Worm (Caenorhabditis elegans): ENCODE results near the gene clec-182.

The clec-182 gene

DNA sequence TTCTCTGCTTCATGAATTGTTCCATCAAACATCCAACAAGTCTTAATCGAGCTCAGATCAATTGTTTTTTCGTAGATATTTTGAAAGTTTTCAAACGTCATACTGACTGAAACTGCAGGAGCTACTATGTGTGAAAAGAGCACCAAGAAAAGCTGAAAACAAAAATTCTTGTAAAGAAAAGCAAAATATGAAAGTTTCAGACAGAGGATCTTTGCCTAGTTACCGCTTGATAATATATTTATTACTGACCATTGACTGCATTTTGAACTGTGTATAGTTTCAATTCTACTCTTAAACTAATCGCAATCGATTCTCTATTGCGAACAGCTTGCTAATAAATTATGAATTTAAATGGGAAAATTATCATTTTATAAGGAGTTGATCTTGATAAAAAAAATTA is at the start of gene clec-182:
Gene clec-182, minus strand, starts transcription at position 101 of the 400 bp plus-strand sequence.
- no peak for TF ChIP-seq unc-62 (GFP tag; optimal IDR thresholded peaks at IDR 0.05)

DNA sequence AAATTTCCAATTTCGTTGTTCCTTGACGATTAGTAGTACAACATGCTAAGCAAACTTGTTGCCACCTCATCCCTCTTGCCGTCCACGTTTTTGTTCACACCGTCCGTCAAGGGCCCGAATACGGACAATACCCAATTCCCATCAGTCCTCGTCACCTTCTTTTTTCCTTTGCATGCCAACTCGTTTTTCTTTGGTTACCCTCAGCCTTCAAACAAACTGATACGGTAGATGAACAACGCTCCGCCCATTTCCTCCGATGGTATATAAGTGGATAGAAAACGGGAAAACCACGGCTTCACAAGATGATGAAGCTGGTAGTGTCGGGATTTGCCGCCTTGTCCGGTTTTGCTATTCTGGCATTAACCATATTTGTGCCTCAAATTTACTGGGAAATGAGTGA is 49.8 kb upstream of the clec-182 start, which contains the start of gene col-118:
Gene col-118, plus strand, starts transcription at position 301 of the 400 bp plus-strand sequence.
- TF ChIP-seq unc-62 (GFP tag; optimal IDR thresholded peaks at IDR 0.05) = no peak

DNA sequence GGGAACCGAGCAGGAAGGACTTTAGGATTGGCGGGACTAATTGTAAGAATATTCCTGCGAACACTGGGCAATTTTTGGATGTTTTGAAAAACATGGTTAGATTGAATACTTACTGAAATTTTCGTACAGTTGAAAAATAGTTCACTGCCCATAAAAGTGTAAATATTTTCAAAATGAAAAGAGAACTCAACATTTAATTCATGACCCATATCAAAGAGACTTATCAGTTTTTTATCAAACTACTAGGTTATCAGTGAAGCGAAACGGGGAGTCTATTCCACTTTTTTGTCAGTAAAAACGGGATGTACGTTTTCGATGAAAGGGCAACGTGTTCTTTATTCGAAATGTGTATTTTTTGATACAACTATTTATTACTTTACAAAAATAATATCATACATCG is 47.8 kb upstream of the clec-182 start:
- no peak for TF ChIP-seq unc-62 (GFP tag; optimal IDR thresholded peaks at IDR 0.05)

DNA sequence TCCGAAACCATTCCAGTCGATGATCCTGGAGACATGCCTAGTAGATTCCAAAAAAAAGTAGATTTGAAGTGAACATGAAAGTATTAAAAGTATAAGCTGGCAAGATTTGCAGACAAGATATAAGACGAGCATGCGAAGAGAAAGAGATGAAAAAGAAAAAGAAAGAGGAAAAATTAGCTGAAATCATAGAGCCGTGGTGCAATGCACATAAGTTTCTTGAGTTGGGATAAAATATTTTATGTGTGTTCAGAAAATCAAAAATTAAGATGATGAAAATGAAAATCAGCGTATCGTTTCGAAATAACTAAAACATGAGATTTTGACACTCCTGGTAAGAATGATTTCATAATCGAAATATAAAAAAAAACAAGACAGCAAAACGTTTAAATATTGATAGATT is 46.3 kb upstream of the clec-182 start, which contains the start of gene T11B7.2:
Gene T11B7.2, minus strand, starts transcription at position 101 of the 400 bp plus-strand sequence.
- no peak for TF ChIP-seq unc-62 (GFP tag; optimal IDR thresholded peaks at IDR 0.05)

DNA sequence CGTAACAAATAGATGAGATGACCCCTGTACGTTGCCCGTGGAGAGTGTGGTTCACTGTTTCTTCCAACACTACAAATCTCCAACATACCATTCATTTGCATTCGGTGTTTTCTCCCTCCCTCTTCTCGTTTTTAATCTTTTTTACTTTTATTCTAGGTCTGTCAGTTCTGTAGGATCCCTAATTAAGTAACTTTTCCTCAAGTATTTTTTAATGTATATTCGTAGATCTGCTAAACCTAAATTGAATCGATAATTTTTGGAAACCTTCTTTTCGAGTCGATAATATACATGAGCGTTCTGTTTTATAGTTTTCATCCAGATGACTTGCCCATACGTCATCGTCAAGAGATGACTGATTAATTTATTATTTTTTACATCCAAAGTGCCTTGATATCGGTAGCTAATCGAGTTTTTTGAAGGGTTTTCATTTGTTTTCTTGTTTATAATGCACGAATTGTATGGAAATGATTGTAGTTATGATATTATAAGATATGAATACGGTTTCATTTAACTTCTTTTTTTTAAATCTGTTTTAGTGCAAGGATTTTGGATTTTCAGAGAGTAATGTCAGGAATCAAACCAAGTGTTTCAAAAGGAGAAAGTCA is 42.1 kb upstream of the clec-182 start, which contains the start of the genes T28C6.11 and T11B7.1:
Gene T28C6.11, minus strand, starts transcription at position 101 of the 605 bp plus-strand sequence.
Gene T11B7.1, plus strand, starts transcription at position 555 of the 605 bp plus-strand sequence.
- TF ChIP-seq unc-62 (GFP tag; optimal IDR thresholded peaks at IDR 0.05) = no peak

DNA sequence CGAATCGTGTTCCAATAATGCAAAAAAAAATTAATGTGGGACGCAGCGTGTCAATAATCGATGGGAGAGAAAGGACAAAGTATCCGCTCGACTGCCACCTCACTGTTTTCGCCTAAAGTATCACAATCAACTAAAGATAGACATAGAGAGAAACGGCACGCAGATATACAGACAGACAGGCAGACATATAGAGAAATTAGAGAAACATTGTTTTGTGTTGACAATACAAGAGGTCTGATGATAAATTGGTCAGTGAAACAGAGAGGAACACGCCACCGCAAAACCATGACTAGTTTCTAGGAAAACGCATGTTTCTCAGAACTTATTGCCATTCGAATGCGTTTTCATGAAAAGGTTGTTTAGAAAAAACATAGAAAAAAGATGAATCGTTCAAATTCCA is 32.4 kb upstream of the clec-182 start, which contains the start of gene T28C6.8:
Gene T28C6.8, minus strand, starts transcription at position 137 of the 400 bp plus-strand sequence.
- no peak for TF ChIP-seq unc-62 (GFP tag; optimal IDR thresholded peaks at IDR 0.05)

DNA sequence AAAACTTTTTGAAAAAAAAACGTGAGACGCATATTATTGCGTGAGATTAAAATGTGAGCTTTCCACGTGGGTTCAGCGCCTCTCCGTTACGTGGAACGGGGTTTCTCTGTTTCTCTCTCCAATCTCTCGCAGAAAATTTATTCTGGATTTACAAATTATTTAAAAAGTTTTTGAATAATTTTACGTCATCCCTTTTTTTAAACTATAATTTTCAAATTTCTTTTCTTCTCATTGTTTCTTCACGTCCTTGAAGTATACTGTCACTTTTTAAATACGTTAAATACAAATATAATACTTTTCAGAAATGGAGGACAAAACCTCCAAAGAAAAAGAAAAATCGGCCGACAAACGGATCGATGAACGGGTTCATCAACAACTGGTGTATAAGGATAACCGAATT is 29.3 kb upstream of the clec-182 start, which contains the start of gene T28C6.7:
Gene T28C6.7, plus strand, starts transcription at position 301 of the 400 bp plus-strand sequence.
- no peak for TF ChIP-seq unc-62 (GFP tag; optimal IDR thresholded peaks at IDR 0.05)

DNA sequence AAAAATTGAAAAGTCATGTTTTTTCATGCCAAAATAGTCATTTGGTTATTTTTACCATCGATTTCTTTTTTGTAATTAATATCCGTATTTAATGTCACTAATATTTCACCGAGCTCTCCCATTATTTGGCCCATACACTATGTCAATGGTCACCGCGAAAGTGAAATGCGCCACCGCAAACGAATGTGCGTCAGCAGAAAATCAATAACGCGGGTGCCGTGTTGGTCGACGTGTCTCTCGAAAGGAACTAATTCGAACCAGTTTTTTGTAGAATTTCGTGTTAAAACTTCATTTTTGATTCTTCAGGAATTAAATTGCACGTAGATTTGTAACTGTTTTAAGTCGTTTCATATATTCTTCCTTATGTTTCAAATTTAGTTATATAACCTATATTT is 28.4 kb upstream of the clec-182 start:
- TF ChIP-seq unc-62 (GFP tag; optimal IDR thresholded peaks at IDR 0.05) = no peak

DNA sequence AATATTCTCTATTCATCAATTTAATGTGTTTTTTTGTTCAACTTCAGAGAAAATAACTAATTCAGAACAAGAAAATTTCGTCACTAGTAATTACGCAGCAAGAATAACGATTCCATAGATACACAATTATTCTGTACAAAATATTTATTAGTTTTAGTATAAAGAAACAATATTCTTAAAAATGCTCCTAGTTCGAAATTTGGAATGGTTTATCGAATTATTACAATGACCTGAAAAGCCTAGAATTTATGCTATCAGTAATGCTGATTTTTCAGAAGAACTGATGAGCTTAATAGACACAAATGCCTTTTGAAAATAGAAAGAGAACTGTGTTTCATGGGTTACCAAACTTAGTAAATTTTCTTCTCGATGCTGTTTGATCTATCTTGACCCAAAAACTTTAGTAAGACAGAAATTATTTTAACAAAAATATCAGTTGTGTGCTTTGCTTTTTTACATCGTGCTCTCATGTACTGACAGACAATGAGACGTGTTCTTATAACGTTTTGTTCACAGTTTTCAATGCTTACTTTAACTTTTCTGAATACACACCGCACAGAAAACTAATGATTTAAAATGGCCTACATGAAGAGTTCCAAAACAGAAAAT is 27.9 kb upstream of the clec-182 start:
- TF ChIP-seq unc-62 (GFP tag; optimal IDR thresholded peaks at IDR 0.05) = no peak

DNA sequence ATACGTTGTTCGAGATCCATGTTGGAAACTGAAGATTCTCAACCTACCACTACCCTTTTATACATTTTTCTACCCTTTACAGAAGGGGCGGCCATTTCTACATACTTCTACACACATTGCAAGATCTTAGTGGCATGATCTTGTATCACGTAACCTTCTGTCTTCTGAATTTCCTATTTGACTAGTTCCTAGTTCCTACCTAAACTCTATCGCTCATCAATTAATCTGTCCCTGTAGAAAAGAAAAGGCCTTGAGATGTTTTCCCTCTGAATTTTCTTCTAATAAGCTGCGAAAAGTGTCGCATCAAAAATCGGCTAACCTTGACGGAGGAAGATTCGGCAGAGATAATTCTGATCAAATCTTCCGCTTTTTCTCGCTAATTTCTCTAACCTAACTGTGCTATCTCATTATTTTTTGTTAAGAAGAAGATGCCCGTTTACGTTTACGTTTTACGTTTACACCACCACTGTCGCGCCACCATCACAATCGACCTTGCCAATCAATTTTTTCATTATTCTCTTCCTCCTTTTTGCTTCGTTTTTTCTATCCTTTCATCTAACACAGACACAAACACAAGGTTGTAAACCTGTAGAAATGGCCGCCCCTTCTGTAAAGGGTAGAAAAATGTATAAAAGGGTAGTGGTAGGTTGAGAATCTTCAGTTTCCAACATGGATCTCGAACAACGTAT is 26.1 kb upstream of the clec-182 start, which contains the start of the genes col-117 and col-3:
Gene col-117, minus strand, starts transcription at position 51 of the 689 bp plus-strand sequence.
Gene col-3, plus strand, starts transcription at position 639 of the 689 bp plus-strand sequence.
- no peak for TF ChIP-seq unc-62 (GFP tag; optimal IDR thresholded peaks at IDR 0.05)

DNA sequence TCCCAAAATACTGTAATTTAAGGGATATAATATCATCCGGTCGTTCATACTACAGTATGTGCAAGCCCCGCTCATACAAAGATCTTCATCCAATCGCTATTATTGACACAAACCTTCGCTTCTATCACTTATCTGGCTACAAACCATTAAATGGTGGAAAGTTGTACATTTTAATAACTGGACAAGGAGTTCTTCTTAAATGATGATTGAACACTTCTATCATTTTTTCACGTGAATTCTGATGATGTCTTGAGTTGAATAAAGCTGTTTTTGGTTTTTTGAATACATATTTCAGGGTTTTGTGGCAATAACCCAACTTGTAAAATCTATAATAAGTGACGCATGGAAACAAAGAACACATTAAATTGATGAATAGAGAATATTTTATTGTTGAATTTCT is 24.4 kb upstream of the clec-182 start:
- no peak for TF ChIP-seq unc-62 (GFP tag; optimal IDR thresholded peaks at IDR 0.05)

DNA sequence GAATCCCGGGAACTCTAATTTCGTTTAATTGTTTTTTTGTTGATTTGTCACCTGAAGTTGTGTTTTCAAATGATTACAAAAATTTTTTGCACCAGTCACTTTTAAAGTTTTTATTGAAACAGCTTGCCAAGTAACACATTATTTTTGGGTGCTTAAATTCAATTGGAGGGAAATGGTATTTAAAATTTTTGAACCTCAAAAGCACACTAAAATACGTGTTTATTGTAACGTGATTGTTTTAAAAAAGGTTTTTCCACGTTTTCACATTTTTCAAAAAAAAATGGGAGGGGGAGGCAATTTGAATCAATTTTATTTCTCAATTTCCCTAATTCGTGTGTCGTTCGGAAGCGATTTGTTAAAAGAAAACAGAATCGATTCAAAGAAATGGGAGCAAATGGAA is 23.0 kb upstream of the clec-182 start, which contains the start of gene T28C6.5:
Gene T28C6.5, plus strand, starts transcription at position 301 of the 400 bp plus-strand sequence.
- TF ChIP-seq unc-62 (GFP tag; optimal IDR thresholded peaks at IDR 0.05) = no peak

DNA sequence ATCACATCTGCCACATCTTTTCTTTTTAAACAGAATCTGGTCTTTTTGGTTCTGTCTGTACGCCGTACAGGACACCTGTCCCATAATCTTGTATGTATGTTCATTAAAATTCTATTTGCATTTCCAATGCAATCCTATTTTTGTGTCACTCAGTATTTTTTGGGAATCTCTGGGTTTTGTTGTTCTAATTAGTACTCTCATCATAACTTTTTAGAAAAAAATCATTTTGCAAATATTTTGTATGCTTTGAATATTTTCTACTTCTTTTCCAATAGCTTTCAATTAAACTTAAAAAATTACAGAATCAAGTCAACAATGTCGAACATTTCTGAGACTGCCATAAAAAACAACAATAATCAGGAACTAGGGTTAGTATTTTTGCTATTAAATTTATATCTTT is 21.9 kb upstream of the clec-182 start, which contains the start of gene T28C6.3:
Gene T28C6.3, plus strand, starts transcription at position 301 of the 400 bp plus-strand sequence.
- TF ChIP-seq unc-62 (GFP tag; optimal IDR thresholded peaks at IDR 0.05) = no peak

DNA sequence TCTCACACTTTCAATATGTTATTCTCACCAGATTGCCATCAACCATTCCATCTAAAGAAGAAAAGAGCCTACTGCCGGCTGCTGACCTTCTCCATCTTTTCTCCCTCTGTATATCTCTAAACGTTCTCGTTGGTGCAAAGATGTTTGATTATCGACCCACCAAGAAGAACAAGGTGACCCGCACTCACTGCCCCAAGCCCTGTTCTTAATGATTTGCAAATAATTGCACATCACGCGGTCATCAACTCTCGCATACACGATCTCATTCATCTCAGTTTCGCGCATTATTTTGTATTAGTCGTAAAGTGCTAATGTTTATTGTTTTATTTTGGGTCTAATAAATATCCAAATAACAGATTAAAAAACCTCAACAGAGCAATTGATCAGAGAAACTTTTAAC is 21.3 kb upstream of the clec-182 start:
- TF ChIP-seq unc-62 (GFP tag; optimal IDR thresholded peaks at IDR 0.05) = no peak

DNA sequence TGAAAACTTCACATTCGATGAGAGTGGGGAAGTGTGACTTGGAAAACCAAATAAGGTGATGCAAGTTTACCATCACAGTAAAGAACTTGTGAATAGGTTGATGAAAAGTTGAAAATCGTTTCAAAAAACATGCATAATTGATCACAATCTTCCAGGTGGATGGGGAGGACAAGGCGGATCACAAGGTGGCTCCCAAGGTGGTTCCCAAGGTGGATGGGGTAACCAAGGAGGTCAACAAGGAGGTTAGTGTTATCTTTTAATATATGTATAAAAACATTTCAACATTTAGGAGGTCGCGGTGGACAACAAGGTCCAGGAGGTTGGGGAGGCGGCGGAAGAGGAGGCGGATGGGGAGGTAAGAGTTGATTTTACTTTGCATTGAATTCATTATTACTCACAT is 19.5 kb upstream of the clec-182 start, which contains the start of gene T28C6.10:
Gene T28C6.10, plus strand, starts transcription at position 301 of the 400 bp plus-strand sequence.
- no peak for TF ChIP-seq unc-62 (GFP tag; optimal IDR thresholded peaks at IDR 0.05)

DNA sequence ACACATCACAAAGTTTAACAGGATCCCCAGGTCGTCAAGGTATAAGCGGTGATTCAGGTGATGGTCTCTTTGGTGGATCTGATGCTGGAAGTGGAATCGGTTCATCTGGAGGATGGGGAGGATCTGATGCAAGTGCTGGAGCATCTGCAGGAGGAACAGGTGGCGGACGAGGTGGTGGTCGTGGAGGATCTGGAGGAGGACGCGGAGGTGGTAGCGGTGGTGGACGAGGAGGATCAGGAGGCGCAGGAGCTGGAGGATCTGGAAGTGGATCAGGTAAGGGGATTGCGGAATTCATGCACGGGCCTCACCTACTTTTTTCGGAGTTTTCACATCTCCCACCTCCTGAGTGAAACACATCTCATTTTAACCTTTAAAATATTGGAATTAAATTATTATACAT is 18.5 kb upstream of the clec-182 start:
- no peak for TF ChIP-seq unc-62 (GFP tag; optimal IDR thresholded peaks at IDR 0.05)

All from whole organism, dauer.